Worm (Caenorhabditis elegans) whole organism, late embryonic: ENCODE data around the gene cmtr-2.

ENCODE experiments used
- sox-2 ChIP-seq: fragments of 200-800 bp; sonication (Bioruptor generic); IDR thresholded peaks from 2 replicates; pipeline ENCODE4 v1.3.6; 2022; ENCODE audit warnings: missing genetic modification reagents, missing genetic modification characterization, missing compliant biosample characterization

The cmtr-2 gene

DNA sequence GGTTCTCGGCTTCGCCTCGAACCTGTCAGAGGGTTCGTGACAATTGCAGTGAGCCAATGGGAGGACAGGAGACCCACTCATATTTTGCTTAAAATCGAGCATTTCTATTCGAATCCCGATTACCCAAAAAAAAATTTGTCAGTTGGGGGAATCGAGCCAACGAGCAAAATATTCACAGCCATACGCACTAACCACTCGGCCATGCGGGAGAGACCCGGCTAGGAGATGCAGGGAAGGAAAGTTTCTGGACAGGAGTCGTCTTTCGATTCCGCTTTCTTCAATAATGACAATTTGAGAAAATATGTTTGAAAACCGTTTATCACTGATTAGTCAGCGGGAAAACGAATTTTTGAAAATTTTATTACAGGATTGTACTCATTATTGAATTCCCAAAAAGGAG is 46.4 kb downstream of the cmtr-2 start:
- peak; percentile 56 for TF ChIP-seq sox-2 (GFP tag; lab: Robert Waterston, UW)
- TF ChIP-seq, all 69 proteins: peak for 1; not testable (repeated sequence) for 68
